Worm (Caenorhabditis elegans): ENCODE data around the gene zyg-12.

Gene zyg-12

ce11 chrII:4966576-4966975, 16.9 kb downstream of the zyg-12 start:
- TF ChIP-seq unc-62 (GFP tag; optimal IDR thresholded peaks at IDR 0.05): no peak

ce11 chrII:4967636-4968035, 17.9 kb downstream of the zyg-12 start:
- TF ChIP-seq unc-62 (GFP tag; optimal IDR thresholded peaks at IDR 0.05): no peak

ce11 chrII:4968863-4969262, 19.2 kb downstream of the zyg-12 start, which contains the start of gene shc-2:
shc-2 (plus strand) TSS chrII:4969163.
- no peak for TF ChIP-seq unc-62 (GFP tag; optimal IDR thresholded peaks at IDR 0.05)

- TF ChIP-seq unc-62 (GFP tag; optimal IDR thresholded peaks at IDR 0.05): no peak
These were observed 24.8 kb downstream of the zyg-12 start for ce11 chrII:4974448-4974951.

ce11 chrII:4975311-4975710, 25.6 kb downstream of the zyg-12 start:
- no peak for TF ChIP-seq unc-62 (GFP tag; optimal IDR thresholded peaks at IDR 0.05)

ce11 chrII:4981682-4982404, 32.1 kb downstream of the zyg-12 start:
- no peak for TF ChIP-seq unc-62 (GFP tag; optimal IDR thresholded peaks at IDR 0.05)

- no peak for TF ChIP-seq unc-62 (GFP tag; optimal IDR thresholded peaks at IDR 0.05)
These were observed 34.5 kb downstream of the zyg-12 start for ce11 chrII:4984151-4984550.

ce11 chrII:4985961-4986503, 36.3 kb downstream of the zyg-12 start:
- no peak for TF ChIP-seq unc-62 (GFP tag; optimal IDR thresholded peaks at IDR 0.05)

- no peak for TF ChIP-seq unc-62 (GFP tag; optimal IDR thresholded peaks at IDR 0.05)
These were observed 37.0 kb downstream of the zyg-12 start for ce11 chrII:4986664-4987063.

ce11 chrII:4987257-4987656, 37.6 kb downstream of the zyg-12 start:
- no peak for TF ChIP-seq unc-62 (GFP tag; optimal IDR thresholded peaks at IDR 0.05)

- TF ChIP-seq unc-62 (GFP tag; optimal IDR thresholded peaks at IDR 0.05): no peak
These were observed 40.1 kb downstream of the zyg-12 start, which contains the start of gene T27F7.12 for ce11 chrII:4989802-4990201. T27F7.12 (plus strand) TSS chrII:4990102.

ce11 chrII:4992977-4993376, 43.3 kb downstream of the zyg-12 start, which contains the start of gene pigb-1:
pigb-1 (minus strand) TSS chrII:4993077.
- TF ChIP-seq unc-62 (GFP tag; optimal IDR thresholded peaks at IDR 0.05): no peak

ce11 chrII:4993530-4994192, 44.0 kb downstream of the zyg-12 start, which contains the start of the genes eif-1 and vps-24:
eif-1 (minus strand) TSS chrII:4993580.
vps-24 (plus strand) TSS chrII:4993998.
- TF ChIP-seq unc-62 (GFP tag; optimal IDR thresholded peaks at IDR 0.05): no peak

ce11 chrII:4994939-4995338, 45.2 kb downstream of the zyg-12 start, which contains the start of gene rnh-1.0:
rnh-1.0 (plus strand) TSS chrII:4995327.
- TF ChIP-seq unc-62 (GFP tag; optimal IDR thresholded peaks at IDR 0.05): no peak

ce11 chrII:4998657-4999056, 49.0 kb downstream of the zyg-12 start, which contains the start of gene F59A6.11:
F59A6.11 (minus strand) TSS chrII:4998757.
- TF ChIP-seq unc-62 (GFP tag; optimal IDR thresholded peaks at IDR 0.05): no peak

ce11 chrII:4999122-4999521, 49.4 kb downstream of the zyg-12 start, which contains the start of gene citk-2:
citk-2 (plus strand) TSS chrII:4999520.
- no peak for TF ChIP-seq unc-62 (GFP tag; optimal IDR thresholded peaks at IDR 0.05)

Measured in whole organism, dauer.